Worm (Caenorhabditis elegans) whole organism, L4 larva: ENCODE measurements around the gene ZK1307.4.
A peak's percentile ranks its signal among the peaks of the same experiment; 100 is the strongest.

Experiments used
- F26F4.8 ChIP-seq: fragments of 200-800 bp; sonication (Bioruptor generic); conservative IDR thresholded peaks from 2 replicates; pipeline ENCODE4 v1.3.6; 2022; ENCODE audit warnings: missing genetic modification characterization, missing compliant biosample characterization
- F37D6.2 ChIP-seq: sonication (generic microtip); optimal IDR thresholded peaks from 2 replicates; lab custom pipeline; 2016; ENCODE audit warnings: mild to moderate bottlenecking, missing genetic modification characterization, missing compliant biosample characterization
- T26A8.4 ChIP-seq: fragments of 200-800 bp; sonication (Bioruptor generic); IDR thresholded peaks from 2 replicates; pipeline ENCODE4 v1.3.6; 2022; ENCODE audit warnings: missing genetic modification characterization, missing compliant biosample characterization
- aha-1 ChIP-seq: fragments of 150-350 bp; peaks from one replicate; lab custom pipeline; 2014; ENCODE audit warnings: missing biosample characterization, missing genetic modification characterization
- aly-2 ChIP-seq: sonication (generic microtip); optimal IDR thresholded peaks from 2 replicates; lab custom pipeline; 2018; ENCODE audit warnings: missing biosample characterization, missing genetic modification characterization
- ama-1 ChIP-seq: fragments of 150-350 bp; optimal IDR thresholded peaks from 2 replicates; lab custom pipeline; 2014; ENCODE audit warnings: inconsistent platforms, mixed read lengths
- ceh-32 ChIP-seq: sonication (generic microtip); optimal IDR thresholded peaks from 2 replicates; lab custom pipeline; 2016; ENCODE audit warnings: mild to moderate bottlenecking, missing genetic modification characterization, missing compliant biosample characterization; ENCODE audit not compliant: poor library complexity
- ceh-62 ChIP-seq: sonication (generic microtip); optimal IDR thresholded peaks from 2 replicates; lab custom pipeline; 2017; ENCODE audit warnings: missing biosample characterization, missing genetic modification characterization
- ctbp-1 ChIP-seq: fragments of 200-800 bp; sonication (Bioruptor generic); IDR thresholded peaks from 2 replicates; pipeline ENCODE4 v1.3.6; 2022; ENCODE audit warnings: missing genetic modification reagents, missing genetic modification characterization, missing compliant biosample characterization
- daf-19 ChIP-seq: fragments of 200-800 bp; sonication (Bioruptor generic); conservative IDR thresholded peaks from 2 replicates; pipeline ENCODE4 v1.3.6; 2022; ENCODE audit warnings: missing genetic modification characterization, missing compliant biosample characterization
- daf-8 ChIP-seq: fragments of 200-800 bp; sonication (Bioruptor generic); IDR thresholded peaks from 2 replicates; pipeline ENCODE4 v1.3.6; 2022; ENCODE audit warnings: missing genetic modification characterization, missing compliant biosample characterization
- dmd-9 ChIP-seq: fragments of 200-800 bp; sonication (Bioruptor generic); IDR thresholded peaks from 2 replicates; pipeline ENCODE4 v1.3.6; 2022; ENCODE audit warnings: missing genetic modification reagents, missing genetic modification characterization, missing compliant biosample characterization
- dpl-1 ChIP-seq: fragments of 150-350 bp; optimal IDR thresholded peaks from 2 replicates; lab custom pipeline; 2014; ENCODE audit warnings: missing biosample characterization, missing genetic modification reagents, missing genetic modification characterization
- dve-1 ChIP-seq: sonication (generic microtip); optimal IDR thresholded peaks from 2 replicates; lab custom pipeline; 2017; ENCODE audit warnings: antibody characterized with exemption, mild to moderate bottlenecking, missing genetic modification characterization, missing compliant biosample characterization; ENCODE audit not compliant: insufficient read depth
- egl-27 ChIP-seq: sonication (generic microtip); optimal IDR thresholded peaks from 3 replicates; lab custom pipeline; 2017; ENCODE audit warnings: missing biosample characterization, missing genetic modification reagents, missing genetic modification characterization
- egl-43 ChIP-seq: fragments of 200-800 bp; sonication (Bioruptor generic); IDR thresholded peaks from 2 replicates; pipeline ENCODE4 v1.3.6; 2022; ENCODE audit warnings: missing genetic modification reagents, missing genetic modification characterization, missing compliant biosample characterization
- fos-1 ChIP-seq: fragments of 150-350 bp; optimal IDR thresholded peaks from 2 replicates; lab custom pipeline; 2014; ENCODE audit warnings: missing biosample characterization, missing genetic modification characterization
- hlh-30 ChIP-seq: sonication (generic microtip); optimal IDR thresholded peaks from 2 replicates; lab custom pipeline; 2017; ENCODE audit warnings: antibody characterized with exemption, mild to moderate bottlenecking, missing genetic modification characterization, missing compliant biosample characterization; ENCODE audit not compliant: insufficient read depth
- hmg-1.1 ChIP-seq: fragments of 200-800 bp; sonication (Bioruptor generic); IDR thresholded peaks from 2 replicates; pipeline ENCODE4 v1.3.6; 2022; ENCODE audit warnings: missing genetic modification reagents, missing genetic modification characterization, missing compliant biosample characterization
- jun-1 ChIP-seq: fragments of 150-350 bp; optimal IDR thresholded peaks from 2 replicates; lab custom pipeline; 2014; ENCODE audit warnings: missing biosample characterization, missing genetic modification reagents, missing genetic modification characterization
- lin-13 ChIP-seq: fragments of 150-350 bp; optimal IDR thresholded peaks from 2 replicates; lab custom pipeline; 2014; ENCODE audit warnings: missing biosample characterization, missing genetic modification reagents, missing genetic modification characterization
- lin-15B ChIP-seq: fragments of 150-350 bp; sonication (generic microtip); optimal IDR thresholded peaks from 3 replicates; lab custom pipeline; 2014; ENCODE audit warnings: missing biosample characterization, missing genetic modification characterization
- lir-3 ChIP-seq: sonication (generic microtip); optimal IDR thresholded peaks from 2 replicates; lab custom pipeline; 2016; ENCODE audit warnings: mild to moderate bottlenecking, missing genetic modification characterization, missing compliant biosample characterization
- madf-9 ChIP-seq: fragments of 200-800 bp; sonication (Bioruptor generic); conservative IDR thresholded peaks from 2 replicates; pipeline ENCODE4 v1.3.6; 2022; ENCODE audit warnings: missing genetic modification reagents, missing genetic modification characterization, missing compliant biosample characterization
- mdl-1 ChIP-seq, 2 experiments: fragments of 150-350 bp in 1 of 2; sonication (generic microtip) in 1 of 2; optimal IDR thresholded peaks; 2 replicates each; lab custom pipeline; 2014 to 2017; ENCODE audit warnings: missing biosample characterization in 2 of 2, missing genetic modification characterization in 2 of 2
- mdt-29 ChIP-seq: fragments of 200-800 bp; sonication (Bioruptor generic); IDR thresholded peaks from 2 replicates; pipeline ENCODE4 v1.3.6; 2022; ENCODE audit warnings: missing genetic modification reagents, missing genetic modification characterization, missing compliant biosample characterization
- mes-2 ChIP-seq: sonication (generic microtip); optimal IDR thresholded peaks from 2 replicates; lab custom pipeline; 2016; ENCODE audit warnings: missing genotype, mild to moderate bottlenecking, missing genetic modification characterization, missing compliant biosample characterization; ENCODE audit not compliant: poor library complexity, severe bottlenecking
- mxl-2 ChIP-seq: fragments of 200-800 bp; sonication (Bioruptor generic); conservative IDR thresholded peaks from 2 replicates; pipeline ENCODE4 v1.3.6; 2022; ENCODE audit warnings: missing genetic modification reagents, missing genetic modification characterization, missing compliant biosample characterization
- nhr-102 ChIP-seq: sonication (generic microtip); optimal IDR thresholded peaks from 2 replicates; lab custom pipeline; 2016; ENCODE audit warnings: mild to moderate bottlenecking, missing genetic modification characterization, moderate library complexity, missing compliant biosample characterization
- nhr-111 ChIP-seq: fragments of 200-800 bp; sonication (Bioruptor generic); optimal IDR thresholded peaks from 2 replicates; lab custom pipeline; 2018; ENCODE audit warnings: mild to moderate bottlenecking, missing genetic modification characterization, missing compliant biosample characterization
- nhr-237 ChIP-seq: sonication (generic microtip); optimal IDR thresholded peaks from 2 replicates; lab custom pipeline; 2017; ENCODE audit warnings: missing biosample characterization, missing genetic modification characterization
- nhr-28 ChIP-seq: fragments of 150-350 bp; optimal IDR thresholded peaks from 2 replicates; lab custom pipeline; 2014; ENCODE audit warnings: missing biosample characterization, missing genetic modification characterization
- nhr-76 ChIP-seq: fragments of 150-350 bp; optimal IDR thresholded peaks from 2 replicates; lab custom pipeline; 2014; ENCODE audit warnings: missing biosample characterization, missing genetic modification characterization
- php-3 ChIP-seq: fragments of 200-800 bp; sonication (Bioruptor generic); IDR thresholded peaks from 2 replicates; pipeline ENCODE4 v1.3.6; 2022; ENCODE audit warnings: missing genetic modification reagents, missing genetic modification characterization, missing compliant biosample characterization
- pqm-1 ChIP-seq: sonication (generic microtip); optimal IDR thresholded peaks from 2 replicates; lab custom pipeline; 2017; ENCODE audit warnings: missing biosample characterization, missing genetic modification characterization
- rbr-2 ChIP-seq: sonication (generic microtip); optimal IDR thresholded peaks from 2 replicates; lab custom pipeline; 2016; ENCODE audit warnings: missing genotype, missing genetic modification characterization, missing compliant biosample characterization
- sdz-12 ChIP-seq: fragments of 200-800 bp; sonication (Bioruptor generic); optimal IDR thresholded peaks from 2 replicates; lab custom pipeline; 2018; ENCODE audit warnings: mild to moderate bottlenecking, missing genetic modification characterization, missing compliant biosample characterization
- skn-1 ChIP-seq: fragments of 150-350 bp; optimal IDR thresholded peaks from 2 replicates; lab custom pipeline; 2014; ENCODE audit warnings: missing biosample characterization, missing genetic modification characterization
- spr-3 ChIP-seq: fragments of 200-800 bp; sonication (Bioruptor generic); optimal IDR thresholded peaks from 2 replicates; lab custom pipeline; 2018; ENCODE audit warnings: mild to moderate bottlenecking, missing genetic modification characterization, missing compliant biosample characterization
- tag-97 ChIP-seq: fragments of 200-800 bp; sonication (Bioruptor generic); IDR thresholded peaks from 2 replicates; pipeline ENCODE4 v1.3.6; 2022; ENCODE audit warnings: missing genetic modification characterization, missing compliant biosample characterization
- unc-62 ChIP-seq, 3 experiments: fragments of 150-350 bp in 1 of 3; sonication (generic microtip); optimal IDR thresholded peaks in 2 of 3; peaks in 1 of 3; 1 replicate in 1 of 3; 2 replicates in 2 of 3; lab custom pipeline; 2014 to 2017; ENCODE audit warnings: missing biosample characterization in 3 of 3, missing genetic modification characterization in 3 of 3, missing genetic modification reagents in 3 of 3, missing genotype in 1 of 3
- vab-7 ChIP-seq: fragments of 200-800 bp; sonication (Bioruptor generic); IDR thresholded peaks from 2 replicates; pipeline ENCODE4 v1.3.6; 2022; ENCODE audit warnings: missing genetic modification reagents, missing genetic modification characterization, missing compliant biosample characterization
- zip-11 ChIP-seq: fragments of 200-800 bp; sonication (Bioruptor generic); IDR thresholded peaks from 2 replicates; pipeline ENCODE4 v1.3.6; 2022; ENCODE audit warnings: missing genetic modification characterization, missing compliant biosample characterization
- ztf-11 ChIP-seq: fragments of 150-350 bp; optimal IDR thresholded peaks from 2 replicates; lab custom pipeline; 2014; ENCODE audit warnings: missing biosample characterization, missing genetic modification characterization

Gene ZK1307.4

ce11 chrII:9655530-9656139 lies 4.0 kb upstream of the ZK1307.4 start, which contains the start of gene ZK1307.1:
Gene ZK1307.1 (minus strand): TSS chrII:9655580.
- no peak for TF ChIP-seq daf-8 (GFP tag; lab: Robert Waterston, UW)
- TF ChIP-seq php-3 (GFP tag; lab: Robert Waterston, UW) = peak; percentile 69
- TF ChIP-seq hlh-30 = peak; percentile 56
- TF ChIP-seq pqm-1 (tag; lab: Kevin White, UChicago) = peak; percentile 47
- TF ChIP-seq mdt-29 (GFP tag; lab: Robert Waterston, UW) = no peak
- peak; percentile 27 for TF ChIP-seq nhr-28 (tag; lab: Kevin White, UChicago)

ce11 chrII:9653679-9654078 lies 2.1 kb upstream of the ZK1307.4 start, which contains the start of gene ZK1307.2:
Gene ZK1307.2 (minus strand): TSS chrII:9653952.
- TF ChIP-seq daf-19 (GFP tag; lab: Robert Waterston, UW) (no peak), ceh-62 (tag; lab: Kevin White, UChicago) (no peak), nhr-237 (tag; lab: Kevin White, UChicago) (no peak), unc-62 (GFP tag; optimal IDR thresholded peaks at IDR 0.05 in 1 of 2; lab: Kevin White, UChicago) (peak in 1 of 2 experiments; percentile 93), unc-62 (tag; optimal IDR thresholded peaks at IDR 0.05; lab: Kevin White, UChicago) (no peak), mxl-2 (GFP tag; lab: Robert Waterston, UW) (no peak), jun-1 (tag; lab: Kevin White, UChicago) (no peak), mdl-1 (tag; optimal IDR thresholded peaks at IDR 0.05; lab: Kevin White, UChicago) (no peak), spr-3 (GFP tag; lab: Kevin White, UChicago) (no peak), egl-43 (GFP tag; lab: Robert Waterston, UW) (no peak)

- no peak for TF ChIP-seq tag-97
- TF ChIP-seq F37D6.2 = no peak
- no peak for TF ChIP-seq lin-13 (GFP tag; lab: Kevin White, UChicago)
- no peak for TF ChIP-seq dpl-1 (GFP tag; lab: Kevin White, UChicago)
- TF ChIP-seq pqm-1 (tag; lab: Kevin White, UChicago) = no peak
- no peak for TF ChIP-seq nhr-111
- no peak for TF ChIP-seq sdz-12 (GFP tag; lab: Kevin White, UChicago)
- no peak for TF ChIP-seq ceh-32 (tag; lab: Kevin White, UChicago)
- TF ChIP-seq nhr-76 (tag; lab: Kevin White, UChicago) = no peak
- no peak for TF ChIP-seq lin-15B
- TF ChIP-seq dmd-9 (GFP tag; lab: Robert Waterston, UW) = no peak
- TF ChIP-seq unc-62 (GFP tag; optimal IDR thresholded peaks at IDR 0.05 in 1 of 2; lab: Kevin White, UChicago) = no peak
- TF ChIP-seq unc-62 (tag; optimal IDR thresholded peaks at IDR 0.05; lab: Kevin White, UChicago) = no peak
- no peak for TF ChIP-seq hmg-1.1
- no peak for TF ChIP-seq skn-1 (tag; lab: Kevin White, UChicago)
- TF ChIP-seq zip-11 (GFP tag; lab: Robert Waterston, UW) = no peak
- TF ChIP-seq nhr-102 = no peak
- TF ChIP-seq rbr-2 = no peak
- no peak for TF ChIP-seq mes-2
- no peak for TF ChIP-seq F26F4.8 (GFP tag; lab: Robert Waterston, UW)
Measured at ce11 chrII:9652919-9653318, 1.3 kb upstream of the ZK1307.4 start, which contains the start of gene ZK1307.3. Gene ZK1307.3 (minus strand): TSS chrII:9653019.

- TF ChIP-seq madf-9 (GFP tag; lab: Robert Waterston, UW) (no peak), ama-1 (lab: Kevin White, UChicago) (no peak), daf-8 (GFP tag; lab: Robert Waterston, UW) (no peak), T26A8.4 (GFP tag; lab: Robert Waterston, UW) (no peak), egl-27 (tag; lab: Kevin White, UChicago) (no peak), ztf-11 (tag; lab: Kevin White, UChicago) (no peak), aha-1 (no peak), F37D6.2 (no peak), fos-1 (tag; lab: Kevin White, UChicago) (no peak), mdl-1 (tag; optimal IDR thresholded peaks at IDR 0.05; lab: Kevin White, UChicago) (no peak), lir-3 (no peak), dve-1 (no peak), vab-7 (GFP tag; lab: Robert Waterston, UW) (no peak), aly-2 (tag; lab: Kevin White, UChicago) (no peak), ctbp-1 (GFP tag; lab: Robert Waterston, UW) (no peak), ceh-32 (tag; lab: Kevin White, UChicago) (no peak)
Measured at ce11 chrII:9649191-9649590, 2.4 kb downstream of the ZK1307.4 start, which contains the start of gene ZK1307.9. Gene ZK1307.9 (plus strand): TSS chrII:9649491.
